Worm (Caenorhabditis elegans) whole organism, L4 larva: ENCODE results near the gene nspe-3.

ENCODE experiments used
- ama-1 ChIP-seq: fragments of 150-350 bp; optimal IDR thresholded peaks from 2 replicates; lab custom pipeline; 2014; ENCODE audit warnings: inconsistent platforms, mixed read lengths
- ceh-28 ChIP-seq: fragments of 150-350 bp; optimal IDR thresholded peaks from 2 replicates; lab custom pipeline; 2014; ENCODE audit warnings: missing biosample characterization, missing genetic modification reagents, missing genetic modification characterization
- dmd-9 ChIP-seq: fragments of 200-800 bp; sonication (Bioruptor generic); IDR thresholded peaks from 2 replicates; pipeline ENCODE4 v1.3.6; 2022; ENCODE audit warnings: missing genetic modification reagents, missing genetic modification characterization, missing compliant biosample characterization
- dpl-1 ChIP-seq: fragments of 150-350 bp; optimal IDR thresholded peaks from 2 replicates; lab custom pipeline; 2014; ENCODE audit warnings: missing biosample characterization, missing genetic modification reagents, missing genetic modification characterization
- lin-15B ChIP-seq: fragments of 150-350 bp; sonication (generic microtip); optimal IDR thresholded peaks from 3 replicates; lab custom pipeline; 2014; ENCODE audit warnings: missing biosample characterization, missing genetic modification characterization
- lin-39 ChIP-seq: fragments of 150-350 bp; optimal IDR thresholded peaks from 2 replicates; lab custom pipeline; 2014; ENCODE audit warnings: missing biosample characterization, missing genetic modification reagents, missing genetic modification characterization
- lir-3 ChIP-seq: sonication (generic microtip); optimal IDR thresholded peaks from 2 replicates; lab custom pipeline; 2016; ENCODE audit warnings: mild to moderate bottlenecking, missing genetic modification characterization, missing compliant biosample characterization
- nhr-111 ChIP-seq: fragments of 200-800 bp; sonication (Bioruptor generic); optimal IDR thresholded peaks from 2 replicates; lab custom pipeline; 2018; ENCODE audit warnings: mild to moderate bottlenecking, missing genetic modification characterization, missing compliant biosample characterization
- pha-4 ChIP-seq, 2 experiments: fragments of 150-350 bp in 1 of 2; fragments of 200-800 bp in 1 of 2; sonication (Bioruptor generic) in 1 of 2; IDR thresholded peaks in 1 of 2; optimal IDR thresholded peaks in 1 of 2; 2 replicates each; pipeline versions ENCODE4 v1.3.6 to Lab custom; 2014 to 2022; ENCODE audit warnings: missing genetic modification characterization in 2 of 2, missing genetic modification reagents in 2 of 2, missing biosample characterization in 1 of 2, missing compliant biosample characterization in 1 of 2
- pqm-1 ChIP-seq: sonication (generic microtip); optimal IDR thresholded peaks from 2 replicates; lab custom pipeline; 2017; ENCODE audit warnings: missing biosample characterization, missing genetic modification characterization

- TF ChIP-seq ceh-28 = no peak
- no peak for TF ChIP-seq lir-3 (tag; lab: Kevin White, UChicago)
- no peak for TF ChIP-seq dmd-9 (GFP tag; lab: Robert Waterston, UW)
- no peak for TF ChIP-seq nhr-111 (GFP tag; lab: Kevin White, UChicago)
- no peak for TF ChIP-seq lin-39 (tag; lab: Kevin White, UChicago)
- no peak for TF ChIP-seq pqm-1 (tag; lab: Kevin White, UChicago)
- TF ChIP-seq ama-1 (lab: Kevin White, UChicago) = no peak
- TF ChIP-seq pha-4 (GFP tag; IDR thresholded peaks at IDR 0.05; lab: Robert Waterston, UW) = no peak
- TF ChIP-seq pha-4 (tag; optimal IDR thresholded peaks at IDR 0.05; lab: Kevin White, UChicago) = no peak
- TF ChIP-seq lin-15B = no peak
- TF ChIP-seq dpl-1 (GFP tag; lab: Kevin White, UChicago) = no peak
These were observed 44.1 kb upstream of the nspe-3 start, which contains the start of gene Y38E10A.2 for ce11 chrII:12573541-12573940.
